Fruit fly (Drosophila melanogaster): Measurements from ENCODE around the gene Or10a.
A peak's percentile ranks its signal among the peaks of the same experiment; 100 is the strongest.

Or10a gene

DNA sequence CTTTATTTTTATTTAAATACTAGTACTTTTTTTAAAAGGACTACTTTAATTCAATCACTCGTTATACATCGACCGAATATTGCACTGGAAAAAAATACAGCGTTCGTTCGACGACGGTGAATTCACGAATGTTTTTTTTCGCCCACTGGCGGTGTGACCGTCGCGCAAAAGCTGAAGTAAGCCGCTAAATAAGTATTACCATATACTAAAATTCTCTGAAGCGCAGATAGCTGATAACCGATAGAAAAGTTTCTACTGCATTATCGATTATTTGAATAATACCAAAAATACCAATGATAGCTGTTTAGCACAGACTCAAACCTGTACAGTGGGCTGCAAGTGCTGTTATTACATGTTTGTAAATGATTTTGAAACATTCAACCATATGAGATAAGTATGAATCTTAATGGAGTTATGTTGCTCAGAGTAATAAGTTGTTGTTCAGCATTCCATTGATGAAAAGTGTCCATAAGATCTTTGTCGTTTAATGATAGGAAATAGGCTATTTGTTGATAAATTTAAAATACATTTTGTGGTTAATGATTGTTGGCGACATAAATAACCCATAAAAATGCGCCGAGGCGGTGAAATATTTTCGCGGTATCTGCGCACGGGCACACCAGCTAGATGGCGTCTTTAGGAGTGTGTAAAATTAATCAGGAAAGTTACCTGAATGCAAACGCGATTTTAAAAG is 37.1 kb upstream of the Or10a start, which contains the start of the genes Evi5 and HP5 (continued):
- TF ChIP-seq D19B (GFP tag; optimal IDR thresholded peaks at IDR 0.05) = no peak
- TF ChIP-seq Adf1 (GFP tag; IDR thresholded peaks at IDR 0.05) = no peak; the same call in 1 of the 2 replicates
- peak; percentile 57; the same call in 1 of the 2 replicates for TF ChIP-seq CG13287 (GFP tag; IDR thresholded peaks at IDR 0.05; ENCODE audit: partially characterized antibody)
- peak; percentile 43 for TF ChIP-seq CG17186 (GFP tag; optimal IDR thresholded peaks at IDR 0.05)
- TF ChIP-seq dm (GFP tag; optimal IDR thresholded peaks at IDR 0.05) = peak; percentile 28
- peak; percentile 24 for TF ChIP-seq CG12299 (tag; optimal IDR thresholded peaks at IDR 0.05)
- no peak for TF ChIP-seq CG31365 (tag; optimal IDR thresholded peaks at IDR 0.05)
- peak; percentile 60 to 82 for TF ChIP-seq Pdp1 (GFP tag; optimal IDR thresholded peaks at IDR 0.05)
- TF ChIP-seq ap (GFP tag; IDR thresholded peaks at IDR 0.05) = peak; percentile 44; the same call in 1 of the 2 replicates
- peak; percentile 38 for TF ChIP-seq CG4424 (GFP tag; optimal IDR thresholded peaks at IDR 0.05)
- peak; percentile 26 for TF ChIP-seq Hr3 (GFP tag; optimal IDR thresholded peaks at IDR 0.05)
- no peak for TF ChIP-seq CG6683 (GFP tag; optimal IDR thresholded peaks at IDR 0.05)
- TF ChIP-seq CG9932 (GFP tag; IDR thresholded peaks at IDR 0.05) = peak; percentile 83
- TF ChIP-seq eyg (GFP tag; optimal IDR thresholded peaks at IDR 0.05) = peak; percentile 6
- peak; percentile 18 for TF ChIP-seq abd-A (tag; optimal IDR thresholded peaks at IDR 0.05)
- peak; percentile 31 for TF ChIP-seq bab2 (GFP tag; optimal IDR thresholded peaks at IDR 0.05)
- TF ChIP-seq H15 (GFP tag; IDR thresholded peaks at IDR 0.05) = peak; percentile 29; the same call in 1 of the 3 replicates
- TF ChIP-seq tll (GFP tag; optimal IDR thresholded peaks at IDR 0.05) = peak in 1 of 2 experiments; percentile 54
- peak; percentile 12 for TF ChIP-seq NfI (GFP tag; optimal IDR thresholded peaks at IDR 0.05)
- TF ChIP-seq CG15269 (tag; optimal IDR thresholded peaks at IDR 0.05) = peak; percentile 28
- TF ChIP-seq NK7.1 (GFP tag; optimal IDR thresholded peaks at IDR 0.05) = peak; percentile 1
- TF ChIP-seq esg (GFP tag; conservative IDR thresholded peaks at IDR 0.05) = peak; percentile 63
- TF ChIP-seq CG6175 (GFP tag; IDR thresholded peaks at IDR 0.05) = peak; percentile 54; the same call in 1 of the 3 replicates
- no peak for TF ChIP-seq croc (GFP tag; conservative IDR thresholded peaks at IDR 0.05)
- TF ChIP-seq CG7372 (GFP tag; IDR thresholded peaks at IDR 0.05) = peak; percentile 43; the same call in 1 of the 2 replicates
- peak; percentile 42 for TF ChIP-seq CG15696 (tag; optimal IDR thresholded peaks at IDR 0.05)
- no peak for TF ChIP-seq CG6765 (GFP tag; optimal IDR thresholded peaks at IDR 0.05)
- peak; percentile 34 for TF ChIP-seq sd (tag; optimal IDR thresholded peaks at IDR 0.05)
- TF ChIP-seq btn (GFP tag; optimal IDR thresholded peaks at IDR 0.05) = no peak
- peak; percentile 57 for TF ChIP-seq shn (GFP tag; optimal IDR thresholded peaks at IDR 0.05)
- TF ChIP-seq disco-r (GFP tag; optimal IDR thresholded peaks at IDR 0.05) = no peak
- TF ChIP-seq NC2β (GFP tag; optimal IDR thresholded peaks at IDR 0.05) = peak; percentile 24
- TF ChIP-seq CG10209 (GFP tag; optimal IDR thresholded peaks at IDR 0.05) = no peak
- no peak for TF ChIP-seq Dad (GFP tag; optimal IDR thresholded peaks at IDR 0.05)
- no peak for TF ChIP-seq stc (GFP tag; IDR thresholded peaks at IDR 0.05)
- TF ChIP-seq ac (GFP tag; optimal IDR thresholded peaks at IDR 0.05) = no peak
- peak; percentile 66 for TF ChIP-seq Aef1 (GFP tag; IDR thresholded peaks at IDR 0.05)
- no peak for TF ChIP-seq pan (optimal IDR thresholded peaks at IDR 0.05)
- TF ChIP-seq pan (GFP tag; optimal IDR thresholded peaks at IDR 0.05 in 1 of 2, IDR thresholded peaks at IDR 0.05 in 1 of 2) = peak in 1 of 2 experiments; percentile 16
- TF ChIP-seq zf30C (GFP tag; optimal IDR thresholded peaks at IDR 0.05) = peak; percentile 81
- TF ChIP-seq Scr (GFP tag; IDR thresholded peaks at IDR 0.05; ENCODE audit: partially characterized antibody) = peak; percentile 61
- TF ChIP-seq CG18476 (GFP tag; optimal IDR thresholded peaks at IDR 0.05) = peak; percentile 10
- TF ChIP-seq wdn (GFP tag; IDR thresholded peaks at IDR 0.05) = peak; percentile 27; the same call in 1 of the 2 replicates
- TF ChIP-seq cg (GFP tag; optimal IDR thresholded peaks at IDR 0.05) = peak; percentile 31
- TF ChIP-seq Dref (GFP tag; IDR thresholded peaks at IDR 0.05) = peak; percentile 74
- TF ChIP-seq CG6272 (GFP tag; IDR thresholded peaks at IDR 0.05) = peak; percentile 64; the same call in 1 of the 2 replicates
- peak; percentile 32 for TF ChIP-seq CG9609 (GFP tag; optimal IDR thresholded peaks at IDR 0.05)
- TF ChIP-seq CG9797 (GFP tag; optimal IDR thresholded peaks at IDR 0.05) = peak; percentile 87
- TF ChIP-seq pum (GFP tag; optimal IDR thresholded peaks at IDR 0.05) = peak; percentile 48
